Worm (Caenorhabditis elegans) whole organism, L1 larva: ENCODE measurements around the gene fipr-25.

Source experiments
- C04F5.9 ChIP-seq: sonication (generic microtip); optimal IDR thresholded peaks from 2 replicates; lab custom pipeline; 2016; ENCODE audit warnings: missing genetic modification characterization, missing compliant biosample characterization
- C34B4.2 ChIP-seq: sonication (generic microtip); optimal IDR thresholded peaks from 2 replicates; lab custom pipeline; 2017; ENCODE audit warnings: mild to moderate bottlenecking, missing genetic modification characterization, missing compliant biosample characterization
- F16B12.6 ChIP-seq: fragments of 150-350 bp; optimal IDR thresholded peaks from 2 replicates; lab custom pipeline; 2014; ENCODE audit warnings: missing biosample characterization, missing genetic modification characterization
- alr-1 ChIP-seq: fragments of 200-800 bp; sonication (Bioruptor generic); optimal IDR thresholded peaks from 2 replicates; lab custom pipeline; 2018; ENCODE audit warnings: borderline replicate concordance, mild to moderate bottlenecking, missing genetic modification characterization, missing compliant biosample characterization
- aly-2 ChIP-seq: fragments of 150-350 bp; optimal IDR thresholded peaks from 2 replicates; lab custom pipeline; 2014; ENCODE audit warnings: missing biosample characterization, missing genetic modification characterization
- ama-1 ChIP-seq: fragments of 150-350 bp; optimal IDR thresholded peaks from 2 replicates; lab custom pipeline; 2014
- ceh-63 ChIP-seq: fragments of 200-800 bp; sonication (Bioruptor generic); optimal IDR thresholded peaks from 2 replicates; lab custom pipeline; 2018; ENCODE audit warnings: mild to moderate bottlenecking, missing genetic modification characterization, missing compliant biosample characterization
- ceh-8 ChIP-seq: fragments of 200-800 bp; sonication (Bioruptor generic); optimal IDR thresholded peaks from 2 replicates; lab custom pipeline; 2018; ENCODE audit warnings: mild to moderate bottlenecking, missing genetic modification characterization, moderate library complexity, missing compliant biosample characterization
- ceh-82 ChIP-seq, 3 experiments: fragments of 150-350 bp in 1 of 3; sonication (generic microtip) in 2 of 3; optimal IDR thresholded peaks; 2 replicates each; lab custom pipeline; 2014 to 2017; ENCODE audit warnings: missing biosample characterization in 3 of 3, missing genetic modification characterization in 3 of 3
- ceh-90 ChIP-seq: sonication (generic microtip); optimal IDR thresholded peaks from 2 replicates; lab custom pipeline; 2016; ENCODE audit warnings: missing genetic modification characterization, missing compliant biosample characterization
- dsc-1 ChIP-seq: sonication (generic microtip); optimal IDR thresholded peaks from 2 replicates; lab custom pipeline; 2016; ENCODE audit warnings: mild to moderate bottlenecking, missing genetic modification characterization, missing compliant biosample characterization
- efl-1 ChIP-seq, 4 experiments: fragments of 150-350 bp; optimal IDR thresholded peaks in 3 of 4; peaks in 1 of 4; 1 replicate in 1 of 4; 2 replicates in 3 of 4; lab custom pipeline; 2014; ENCODE audit warnings: missing biosample characterization in 2 of 4, missing genetic modification characterization in 2 of 4, missing genetic modification reagents in 2 of 4
- egl-13 ChIP-seq: sonication (generic microtip); optimal IDR thresholded peaks from 2 replicates; lab custom pipeline; 2016; ENCODE audit warnings: missing genotype, missing genetic modification reagents, missing genetic modification characterization, missing compliant biosample characterization
- elt-3 ChIP-seq, 6 experiments: fragments of 150-350 bp in 1 of 6; sonication (generic microtip); optimal IDR thresholded peaks; 2 replicates each; lab custom pipeline; 2017 to 2018; ENCODE audit warnings: missing biosample characterization in 6 of 6, missing genetic modification characterization in 6 of 6, inconsistent platforms in 1 of 6
- ets-5 ChIP-seq: fragments of 200-800 bp; sonication (Bioruptor generic); IDR thresholded peaks from 2 replicates; pipeline ENCODE4 v1.3.6; 2022; ENCODE audit warnings: missing genetic modification characterization, missing compliant biosample characterization
- fkh-8 ChIP-seq: sonication (generic microtip); optimal IDR thresholded peaks from 2 replicates; lab custom pipeline; 2016; ENCODE audit warnings: mild to moderate bottlenecking, missing genetic modification characterization, missing compliant biosample characterization
- grh-1 ChIP-seq: fragments of 200-800 bp; sonication (Bioruptor generic); IDR thresholded peaks from 2 replicates; pipeline ENCODE4 v1.3.6; 2022; ENCODE audit warnings: missing genetic modification reagents, missing genetic modification characterization, missing compliant biosample characterization
- hlh-4 ChIP-seq: sonication (generic microtip); optimal IDR thresholded peaks from 2 replicates; lab custom pipeline; 2016; ENCODE audit warnings: mild to moderate bottlenecking, missing genetic modification characterization, missing compliant biosample characterization
- isw-1 ChIP-seq: fragments of 200-800 bp; sonication (Bioruptor generic); IDR thresholded peaks from 2 replicates; pipeline ENCODE4 v1.3.6; 2022; ENCODE audit warnings: missing genetic modification characterization, missing compliant biosample characterization
- jun-1 ChIP-seq: fragments of 150-350 bp; optimal IDR thresholded peaks from 2 replicates; lab custom pipeline; 2014; ENCODE audit warnings: missing biosample characterization, missing genetic modification reagents, missing genetic modification characterization
- lin-13 ChIP-seq: fragments of 150-350 bp; optimal IDR thresholded peaks from 2 replicates; lab custom pipeline; 2014; ENCODE audit warnings: missing biosample characterization, missing genetic modification reagents, missing genetic modification characterization
- lin-14 ChIP-seq: fragments of 200-800 bp; sonication (Bioruptor generic); optimal IDR thresholded peaks from 2 replicates; lab custom pipeline; 2018; ENCODE audit warnings: mild to moderate bottlenecking, missing genetic modification characterization, moderate library complexity, missing compliant biosample characterization
- lin-15B ChIP-seq: fragments of 150-350 bp; sonication (generic microtip); optimal IDR thresholded peaks from 3 replicates; lab custom pipeline; 2014; ENCODE audit warnings: missing biosample characterization, missing genetic modification characterization
- lin-35 ChIP-seq, 2 experiments: fragments of 150-350 bp; optimal IDR thresholded peaks; 2 replicates each; lab custom pipeline; 2014; ENCODE audit warnings: missing biosample characterization in 2 of 2, missing genetic modification characterization in 2 of 2, missing genetic modification reagents in 2 of 2
- lin-39 ChIP-seq: fragments of 150-350 bp; optimal IDR thresholded peaks from 2 replicates; lab custom pipeline; 2014; ENCODE audit warnings: missing biosample characterization, missing genetic modification reagents, missing genetic modification characterization
- lir-3 ChIP-seq: sonication (generic microtip); optimal IDR thresholded peaks from 2 replicates; lab custom pipeline; 2016; ENCODE audit warnings: mild to moderate bottlenecking, missing genetic modification characterization, moderate library complexity, missing compliant biosample characterization; ENCODE audit not compliant: poor library complexity
- lsy-2 ChIP-seq, 2 experiments: fragments of 150-350 bp; optimal IDR thresholded peaks; 2 replicates each; lab custom pipeline; 2014; ENCODE audit warnings: missing biosample characterization in 2 of 2, missing genetic modification characterization in 2 of 2
- mab-9 ChIP-seq: fragments of 200-800 bp; sonication (Bioruptor generic); IDR thresholded peaks from 2 replicates; pipeline ENCODE4 v1.3.6; 2022; ENCODE audit warnings: missing genetic modification reagents, missing genetic modification characterization, missing compliant biosample characterization
- nhr-12 ChIP-seq: sonication (generic microtip); optimal IDR thresholded peaks from 2 replicates; lab custom pipeline; 2017; ENCODE audit warnings: missing biosample characterization, missing genetic modification characterization
- nhr-19 ChIP-seq: fragments of 200-800 bp; sonication (Bioruptor generic); conservative IDR thresholded peaks from 2 replicates; pipeline ENCODE4 v1.3.6; 2022; ENCODE audit warnings: missing genetic modification characterization, missing compliant biosample characterization
- nhr-71 ChIP-seq: sonication (generic microtip); optimal IDR thresholded peaks from 2 replicates; lab custom pipeline; 2016; ENCODE audit warnings: mild to moderate bottlenecking, missing genetic modification characterization, moderate library complexity, missing compliant biosample characterization
- nhr-77 ChIP-seq: fragments of 150-350 bp; optimal IDR thresholded peaks from 2 replicates; lab custom pipeline; 2014; ENCODE audit warnings: missing biosample characterization, missing genetic modification characterization
- nhr-84 ChIP-seq: sonication (generic microtip); optimal IDR thresholded peaks from 2 replicates; lab custom pipeline; 2017; ENCODE audit warnings: missing biosample characterization, missing genetic modification characterization
- nhr-85 ChIP-seq: sonication (generic microtip); peaks from one replicate; lab custom pipeline; 2016; ENCODE audit warnings: missing genetic modification characterization, inconsistent platforms, missing compliant biosample characterization
- nhr-90 ChIP-seq: sonication (generic microtip); optimal IDR thresholded peaks from 2 replicates; lab custom pipeline; 2016; ENCODE audit warnings: mild to moderate bottlenecking, missing genetic modification characterization, missing compliant biosample characterization; ENCODE audit not compliant: poor library complexity
- pag-3 ChIP-seq: sonication (generic microtip); optimal IDR thresholded peaks from 2 replicates; lab custom pipeline; 2017; ENCODE audit warnings: missing genetic modification characterization, mild to moderate bottlenecking, missing compliant biosample characterization, antibody characterized with exemption, borderline replicate concordance; ENCODE audit not compliant: insufficient read depth
- pax-3 ChIP-seq: fragments of 200-800 bp; sonication (Bioruptor generic); optimal IDR thresholded peaks from 2 replicates; lab custom pipeline; 2018; ENCODE audit warnings: mild to moderate bottlenecking, missing genetic modification characterization, moderate library complexity, missing compliant biosample characterization
- skn-1 ChIP-seq: fragments of 150-350 bp; optimal IDR thresholded peaks from 2 replicates; lab custom pipeline; 2014; ENCODE audit warnings: missing biosample characterization, missing genetic modification characterization
- snu-23 ChIP-seq: sonication (generic microtip); optimal IDR thresholded peaks from 2 replicates; lab custom pipeline; 2016; ENCODE audit warnings: missing genetic modification characterization, missing compliant biosample characterization
- sptf-1 ChIP-seq: fragments of 150-350 bp; optimal IDR thresholded peaks from 2 replicates; lab custom pipeline; 2014; ENCODE audit warnings: missing biosample characterization, missing genetic modification characterization
- tbx-2 ChIP-seq: sonication (generic microtip); optimal IDR thresholded peaks from 2 replicates; lab custom pipeline; 2016; ENCODE audit warnings: missing genetic modification characterization, missing compliant biosample characterization
- unc-130 ChIP-seq: fragments of 150-350 bp; optimal IDR thresholded peaks from 2 replicates; lab custom pipeline; 2017; ENCODE audit warnings: missing biosample characterization, missing genetic modification characterization, inconsistent platforms
- unc-62 ChIP-seq: fragments of 150-350 bp; optimal IDR thresholded peaks from 2 replicates; lab custom pipeline; 2014; ENCODE audit warnings: missing biosample characterization, missing genetic modification reagents, missing genetic modification characterization
- vab-15 ChIP-seq: sonication (generic microtip); optimal IDR thresholded peaks from 2 replicates; lab custom pipeline; 2017; ENCODE audit warnings: missing genotype, mild to moderate bottlenecking, missing genetic modification characterization, missing compliant biosample characterization
- ztf-11 ChIP-seq, 2 experiments: sonication (generic microtip); optimal IDR thresholded peaks; 2 replicates each; lab custom pipeline; 2016 to 2017; ENCODE audit warnings: missing genetic modification characterization in 2 of 2, missing biosample characterization in 1 of 2, missing compliant biosample characterization in 1 of 2
- ztf-4 ChIP-seq: fragments of 150-350 bp; optimal IDR thresholded peaks from 2 replicates; lab custom pipeline; 2014; ENCODE audit warnings: missing biosample characterization, missing genetic modification characterization

fipr-25 gene

ce11 chrV:1957110-1957509, at the start of gene fipr-25:
fipr-25 (plus strand) TSS chrV:1957410.
- TF ChIP-seq ama-1 (lab: Kevin White, UChicago) = no peak
- TF ChIP-seq lin-13 = no peak
- TF ChIP-seq grh-1 (GFP tag; lab: Robert Waterston, UW) = no peak
- no peak for TF ChIP-seq ztf-11 (tag; optimal IDR thresholded peaks at IDR 0.05; lab: Kevin White, UChicago)
- no peak for TF ChIP-seq ceh-90 (tag; lab: Kevin White, UChicago)
- no peak for TF ChIP-seq unc-62
- no peak for TF ChIP-seq vab-15 (tag; lab: Kevin White, UChicago)
- TF ChIP-seq C34B4.2 (tag; lab: Kevin White, UChicago) = no peak
- TF ChIP-seq C04F5.9 (tag; lab: Kevin White, UChicago) = no peak
- TF ChIP-seq unc-130 (tag; lab: Kevin White, UChicago) = no peak
- TF ChIP-seq nhr-85 = no peak
- TF ChIP-seq F16B12.6 = no peak
- TF ChIP-seq dsc-1 (tag; lab: Kevin White, UChicago) = no peak
- no peak for TF ChIP-seq aly-2
- no peak for TF ChIP-seq ceh-82 (tag; optimal IDR thresholded peaks at IDR 0.05; lab: Kevin White, UChicago)
- no peak for TF ChIP-seq nhr-77 (tag; lab: Kevin White, UChicago)
- TF ChIP-seq lir-3 (tag; lab: Kevin White, UChicago) = no peak
- TF ChIP-seq nhr-90 = no peak

ce11 chrV:1908542-1908941, 48.7 kb upstream of the fipr-25 start, which contains the start of gene srp-3:
srp-3 (plus strand) TSS chrV:1908842.
- no peak for TF ChIP-seq ztf-4 (tag; lab: Kevin White, UChicago)
- TF ChIP-seq aly-2 = no peak

ce11 chrV:1911102-1911501, 46.1 kb upstream of the fipr-25 start, which contains the start of gene Y32G9A.3:
Y32G9A.3 (plus strand) TSS chrV:1911402.
- TF ChIP-seq ets-5 (GFP tag; lab: Robert Waterston, UW) (no peak), tbx-2 (tag; lab: Kevin White, UChicago) (no peak), lin-35 (GFP tag; optimal IDR thresholded peaks at IDR 0.05; lab: Kevin White, UChicago) (no peak), elt-3 (tag; optimal IDR thresholded peaks at IDR 0.05; lab: Kevin White, UChicago) (no peak), nhr-85 (no peak), skn-1 (tag; lab: Kevin White, UChicago) (no peak), ceh-8 (no peak), alr-1 (no peak), egl-13 (tag; lab: Kevin White, UChicago) (no peak), nhr-71 (no peak), unc-62 (no peak), nhr-84 (tag; lab: Kevin White, UChicago) (no peak)

ce11 chrV:1918030-1918559, 39.1 kb upstream of the fipr-25 start, which contains the start of gene Y32G9A.2:
Y32G9A.2 (plus strand) TSS chrV:1918509.
- no peak for TF ChIP-seq hlh-4 (tag; lab: Kevin White, UChicago)
- TF ChIP-seq C04F5.9 (tag; lab: Kevin White, UChicago) = no peak
- peak; percentile 6; the same call in 1 of the 2 replicates for TF ChIP-seq isw-1
- TF ChIP-seq lir-3 (tag; lab: Kevin White, UChicago) = no peak
- no peak for TF ChIP-seq sptf-1
- TF ChIP-seq dsc-1 (tag; lab: Kevin White, UChicago) = peak; percentile 20
- TF ChIP-seq jun-1 = no peak
- no peak for TF ChIP-seq unc-130 (tag; lab: Kevin White, UChicago)
- TF ChIP-seq lin-15B (tag; lab: Kevin White, UChicago) = peak; percentile 22
- TF ChIP-seq ceh-82 (tag; optimal IDR thresholded peaks at IDR 0.05; lab: Kevin White, UChicago) = peak in 1 of 3 experiments; percentile 36
- TF ChIP-seq lin-14 (GFP tag; lab: Kevin White, UChicago) = no peak
- peak in 1 of 2 experiments; percentile 72 for TF ChIP-seq lsy-2 (tag; optimal IDR thresholded peaks at IDR 0.05; lab: Kevin White, UChicago)
- no peak for TF ChIP-seq nhr-12 (tag; lab: Kevin White, UChicago)
- no peak for TF ChIP-seq mab-9 (GFP tag; lab: Robert Waterston, UW)
- no peak for TF ChIP-seq pax-3 (tag; lab: Kevin White, UChicago)
- TF ChIP-seq efl-1 (optimal IDR thresholded peaks at IDR 0.05; lab: Kevin White, UChicago) = peak; percentile 62 to 64
- TF ChIP-seq efl-1 (GFP tag; optimal IDR thresholded peaks at IDR 0.05 in 1 of 2; lab: Kevin White, UChicago) = peak; percentile 59 to 94
- TF ChIP-seq lin-39 (tag; lab: Kevin White, UChicago) = no peak
- TF ChIP-seq lin-13 = peak; percentile 35
- peak; percentile 32 for TF ChIP-seq tbx-2 (tag; lab: Kevin White, UChicago)
- TF ChIP-seq fkh-8 (tag; lab: Kevin White, UChicago) = no peak
- TF ChIP-seq nhr-19 (GFP tag; lab: Robert Waterston, UW) = no peak
- TF ChIP-seq snu-23 (GFP tag; lab: Kevin White, UChicago) = peak; percentile 63
- TF ChIP-seq ceh-63 (GFP tag; lab: Kevin White, UChicago) = no peak
- no peak for TF ChIP-seq pag-3
